Fruit fly (Drosophila melanogaster) whole organism, embryonic: ENCODE measurements around the gene Gel.
"Not testable (repeated sequence)": the region's sequence is repeated elsewhere in the genome, so short reads cannot be mapped to it uniquely, and the experiment has no call there.

ENCODE experiments used
- CG12219 ChIP-seq: fragments of 200-800 bp; sonication (Bioruptor generic); optimal IDR thresholded peaks from 3 replicates; lab custom pipeline; 2018; ENCODE audit warnings: missing biosample characterization, mild to moderate bottlenecking, missing genetic modification characterization
- CG18599 ChIP-seq: fragments of 200-800 bp; sonication (Bioruptor generic); optimal IDR thresholded peaks from 3 replicates; lab custom pipeline; 2017; ENCODE audit warnings: missing biosample characterization, missing genetic modification characterization, mild to moderate bottlenecking, moderate library complexity, missing genetic modification reagents
- CG4854 ChIP-seq: fragments of 200-800 bp; sonication (Bioruptor generic); optimal IDR thresholded peaks from 2 replicates; lab custom pipeline; 2016; ENCODE audit warnings: missing biosample characterization, missing genetic modification characterization, inconsistent platforms
- CG7928 ChIP-seq: fragments of 200-800 bp; sonication (Bioruptor generic); optimal IDR thresholded peaks from 2 replicates; lab custom pipeline; 2017; ENCODE audit warnings: missing biosample characterization, mild to moderate bottlenecking, missing genetic modification characterization
- cad ChIP-seq: fragments of >200 bp; optimal IDR thresholded peaks from 2 replicates; lab custom pipeline; 2017; ENCODE audit warnings: missing biosample characterization, missing genetic modification characterization
- kni ChIP-seq: fragments of 200-800 bp; sonication (Bioruptor generic); optimal IDR thresholded peaks from 3 replicates; lab custom pipeline; 2017; ENCODE audit warnings: mild to moderate bottlenecking, missing biosample characterization, missing genetic modification reagents, missing genetic modification characterization
- tio ChIP-seq: fragments of 200-800 bp; sonication (Bioruptor generic); optimal IDR thresholded peaks from 2 replicates; lab custom pipeline; 2017; ENCODE audit warnings: missing biosample characterization, missing genetic modification characterization, inconsistent platforms
- toy ChIP-seq: fragments of 200-800 bp; sonication (Bioruptor generic); IDR thresholded peaks from 2 replicates; pipeline ENCODE4 v1.3.6; 2022; ENCODE audit warnings: missing biosample characterization, missing genetic modification characterization
- zfh2 ChIP-seq: fragments of 200-800 bp; sonication (Bioruptor generic); optimal IDR thresholded peaks from 2 replicates; lab custom pipeline; 2016; ENCODE audit warnings: missing biosample characterization, missing genetic modification characterization

DNA sequence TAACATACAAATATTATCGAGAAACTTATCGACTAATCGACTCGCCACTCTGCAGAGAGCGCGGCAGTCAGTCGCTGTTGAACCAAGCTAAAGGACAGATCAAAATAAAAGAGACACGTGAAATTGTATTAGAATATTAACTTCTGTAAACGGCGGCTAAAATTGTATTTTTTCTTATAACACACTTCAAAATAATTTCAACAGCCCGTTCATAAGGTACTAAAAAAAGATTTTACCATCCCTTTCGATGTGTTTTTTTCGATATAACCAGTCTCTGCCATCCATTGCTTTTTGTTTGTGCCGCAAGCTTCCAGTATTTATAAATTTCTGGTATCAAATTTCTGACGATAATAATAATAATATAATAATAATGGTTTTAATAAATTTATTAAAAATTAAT is 23.5 kb upstream of the Gel start, which contains the start of gene aux:
- not testable (repeated sequence) for TF ChIP-seq CG18599 (GFP tag; lab: Kevin White, UChicago); zfh2 (GFP tag; lab: Kevin White, UChicago); CG7928 (GFP tag; lab: Kevin White, UChicago); kni (GFP tag; lab: Kevin White, UChicago); CG4854 (GFP tag; lab: Kevin White, UChicago); tio (GFP tag; lab: Kevin White, UChicago); CG12219 (GFP tag; lab: Kevin White, UChicago); cad (GFP tag; lab: Kevin White, UChicago); toy
